Fruit fly (Drosophila melanogaster): ENCODE data around the gene Lamtor4.
A peak's percentile ranks its signal among the peaks of the same experiment; 100 is the strongest.

Gene Lamtor4

dm6 chr3L:3896553-3897034 is at the start of gene Lamtor4, which contains the start of gene Gr63a:
Gene Lamtor4, plus strand, starts transcription at chr3L:3896900.
Gene Gr63a, minus strand, starts transcription at chr3L:3896603.
- TF ChIP-seq br (GFP tag; optimal IDR thresholded peaks at IDR 0.05) (peak; percentile 13), ey (GFP tag; optimal IDR thresholded peaks at IDR 0.05) (no peak), HLH106 (tag; optimal IDR thresholded peaks at IDR 0.05) (peak; percentile 11), psq (GFP tag; optimal IDR thresholded peaks at IDR 0.05) (peak; percentile 32), CG32264 (GFP tag; optimal IDR thresholded peaks at IDR 0.05) (no peak), Rel (GFP tag; optimal IDR thresholded peaks at IDR 0.05) (no peak), Rel (tag; optimal IDR thresholded peaks at IDR 0.05) (peak; percentile 57), rgr (GFP tag; optimal IDR thresholded peaks at IDR 0.05) (peak; percentile 44), h (GFP tag; optimal IDR thresholded peaks at IDR 0.05) (peak; percentile 41), Sp1 (GFP tag; optimal IDR thresholded peaks at IDR 0.05) (peak; percentile 24), Hnf4 (GFP tag; optimal IDR thresholded peaks at IDR 0.05) (no peak), foxo (GFP tag; optimal IDR thresholded peaks at IDR 0.05) (peak in 1 of 2 experiments; percentile 33)

dm6 chr3L:3847810-3848326 is 48.8 kb upstream of the Lamtor4 start:
- TF ChIP-seq Hnf4 (GFP tag; optimal IDR thresholded peaks at IDR 0.05), result no peak
- no peak for TF ChIP-seq dsf (GFP tag; optimal IDR thresholded peaks at IDR 0.05; ENCODE audit: borderline replicate concordance)
- no peak for TF ChIP-seq Mio (GFP tag; optimal IDR thresholded peaks at IDR 0.05)

dm6 chr3L:3848687-3849270 is 47.9 kb upstream of the Lamtor4 start:
- no peak for TF ChIP-seq Dfd (GFP tag; optimal IDR thresholded peaks at IDR 0.05)
- TF ChIP-seq rgr (GFP tag; optimal IDR thresholded peaks at IDR 0.05), result no peak
- TF ChIP-seq usp (GFP tag; optimal IDR thresholded peaks at IDR 0.05), result no peak
- no peak for TF ChIP-seq sv (GFP tag; optimal IDR thresholded peaks at IDR 0.05)
- no peak for TF ChIP-seq N (GFP tag; optimal IDR thresholded peaks at IDR 0.05)
- no peak for TF ChIP-seq Mio (GFP tag; optimal IDR thresholded peaks at IDR 0.05)
- TF ChIP-seq CrebA (GFP tag; optimal IDR thresholded peaks at IDR 0.05; ENCODE audit: borderline replicate concordance), result no peak
- TF ChIP-seq brk (GFP tag; optimal IDR thresholded peaks at IDR 0.05), result no peak
- no peak for TF ChIP-seq fru (GFP tag; optimal IDR thresholded peaks at IDR 0.05)
- TF ChIP-seq GATAd (GFP tag; optimal IDR thresholded peaks at IDR 0.05), result no peak
- TF ChIP-seq foxo (GFP tag; optimal IDR thresholded peaks at IDR 0.05), result no peak

dm6 chr3L:3849763-3850162 is 46.9 kb upstream of the Lamtor4 start:
- no peak for TF ChIP-seq Vsx2 (GFP tag; optimal IDR thresholded peaks at IDR 0.05; ENCODE audit: partially characterized antibody)
- no peak for TF ChIP-seq N (GFP tag; optimal IDR thresholded peaks at IDR 0.05)
- TF ChIP-seq Hr83 (GFP tag; optimal IDR thresholded peaks at IDR 0.05; ENCODE audit: poor library complexity, severe bottlenecking), result no peak
- TF ChIP-seq CrebA (GFP tag; optimal IDR thresholded peaks at IDR 0.05; ENCODE audit: borderline replicate concordance), result no peak
- TF ChIP-seq Rel (GFP tag; optimal IDR thresholded peaks at IDR 0.05), result no peak
- TF ChIP-seq Rel (tag; optimal IDR thresholded peaks at IDR 0.05), result no peak
- TF ChIP-seq Abd-B (GFP tag; optimal IDR thresholded peaks at IDR 0.05), result no peak
- TF ChIP-seq Hr78 (GFP tag; optimal IDR thresholded peaks at IDR 0.05), result no peak
- TF ChIP-seq ey (GFP tag; optimal IDR thresholded peaks at IDR 0.05), result no peak
- TF ChIP-seq sv (GFP tag; optimal IDR thresholded peaks at IDR 0.05), result no peak
- TF ChIP-seq brk (GFP tag; optimal IDR thresholded peaks at IDR 0.05), result no peak
- no peak for TF ChIP-seq usp (GFP tag; optimal IDR thresholded peaks at IDR 0.05)
- TF ChIP-seq Myc (optimal IDR thresholded peaks at IDR 0.05), result no peak

DNA sequence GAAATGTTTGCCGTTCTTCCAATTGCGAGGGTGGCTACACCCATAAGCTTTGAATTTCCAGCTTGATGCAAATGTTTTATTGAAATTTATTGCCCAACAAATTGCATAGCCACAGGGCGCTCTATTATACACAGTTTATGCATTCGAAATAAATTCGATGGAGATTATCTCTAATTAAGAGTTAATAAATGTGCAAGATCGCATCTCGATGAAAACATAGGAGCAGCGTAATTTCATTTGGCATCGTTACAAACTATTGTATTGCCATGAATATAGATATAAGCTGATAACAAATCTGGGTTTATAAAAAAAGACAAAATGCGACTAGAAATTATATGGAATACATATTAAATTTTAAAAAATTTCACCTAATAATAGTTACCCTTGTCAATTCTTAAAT is 46.2 kb upstream of the Lamtor4 start:
- TF ChIP-seq rgr (GFP tag; optimal IDR thresholded peaks at IDR 0.05) (no peak), h (GFP tag; optimal IDR thresholded peaks at IDR 0.05) (no peak), Abd-B (GFP tag; optimal IDR thresholded peaks at IDR 0.05) (no peak), psq (GFP tag; optimal IDR thresholded peaks at IDR 0.05) (no peak), dl (GFP tag; optimal IDR thresholded peaks at IDR 0.05; ENCODE audit: insufficient read depth in 1 of 2, partially characterized antibody in 2 of 2) (no peak), pan (optimal IDR thresholded peaks at IDR 0.05) (no peak), CrebA (GFP tag; optimal IDR thresholded peaks at IDR 0.05; ENCODE audit: borderline replicate concordance) (no peak), Rel (GFP tag; optimal IDR thresholded peaks at IDR 0.05) (no peak), Rel (tag; optimal IDR thresholded peaks at IDR 0.05) (no peak)

All from whole organism, wandering third instar larva.